Worm (Caenorhabditis elegans) whole organism, early embryonic: ENCODE measurements around the gene C47E8.9.

Experiments
- B0310.2 ChIP-seq: sonication (generic microtip); optimal IDR thresholded peaks from 2 replicates; lab custom pipeline; 2016; ENCODE audit warnings: mild to moderate bottlenecking, missing genetic modification characterization, missing compliant biosample characterization
- F13C5.2 ChIP-seq: sonication (generic microtip); optimal IDR thresholded peaks from 2 replicates; lab custom pipeline; 2017; ENCODE audit warnings: mild to moderate bottlenecking, missing genetic modification characterization, inconsistent platforms, missing compliant biosample characterization
- aly-1 ChIP-seq: sonication (generic microtip); optimal IDR thresholded peaks from 2 replicates; lab custom pipeline; 2016; ENCODE audit warnings: missing genetic modification characterization, missing compliant biosample characterization
- ama-1 ChIP-seq: fragments of 150-350 bp; optimal IDR thresholded peaks from 2 replicates; lab custom pipeline; 2014
- ceh-13 ChIP-seq: fragments of 200-800 bp; sonication (Bioruptor generic); optimal IDR thresholded peaks from 2 replicates; lab custom pipeline; 2018; ENCODE audit warnings: mild to moderate bottlenecking, missing genetic modification characterization, missing compliant biosample characterization
- ceh-36 ChIP-seq: sonication (generic microtip); optimal IDR thresholded peaks from 2 replicates; lab custom pipeline; 2016; ENCODE audit warnings: missing genetic modification characterization, inconsistent platforms, missing compliant biosample characterization
- ets-7 ChIP-seq: sonication (generic microtip); optimal IDR thresholded peaks from 2 replicates; lab custom pipeline; 2016; ENCODE audit warnings: missing genotype, missing genetic modification characterization, missing compliant biosample characterization
- flt-1 ChIP-seq: fragments of 200-800 bp; sonication (Bioruptor generic); IDR thresholded peaks from 2 replicates; pipeline ENCODE4 v1.3.6; 2022; ENCODE audit warnings: missing genetic modification characterization, missing compliant biosample characterization
- hmbx-1 ChIP-seq: sonication (generic microtip); optimal IDR thresholded peaks from 2 replicates; lab custom pipeline; 2016; ENCODE audit warnings: mild to moderate bottlenecking, missing genetic modification characterization, missing compliant biosample characterization
- hmg-4 ChIP-seq: fragments of 200-800 bp; sonication (Bioruptor generic); optimal IDR thresholded peaks from 2 replicates; lab custom pipeline; 2018; ENCODE audit warnings: mild to moderate bottlenecking, missing genetic modification characterization, missing compliant biosample characterization
- hnd-1 ChIP-seq: sonication (generic microtip); optimal IDR thresholded peaks from 2 replicates; lab custom pipeline; 2016; ENCODE audit warnings: missing genetic modification characterization, missing compliant biosample characterization
- pes-1 ChIP-seq: fragments of 200-800 bp; sonication (Bioruptor generic); IDR thresholded peaks from 2 replicates; pipeline ENCODE4 v1.3.6; 2022; ENCODE audit warnings: missing genetic modification reagents, missing genetic modification characterization, missing compliant biosample characterization
- scrt-1 ChIP-seq: fragments of 200-800 bp; sonication (Bioruptor generic); IDR thresholded peaks from 2 replicates; pipeline ENCODE4 v1.3.6; 2022; ENCODE audit warnings: missing genetic modification characterization, missing compliant biosample characterization
- sea-1 ChIP-seq: fragments of 200-800 bp; sonication (Bioruptor generic); conservative IDR thresholded peaks from 2 replicates; pipeline ENCODE4 v1.3.6; 2022; ENCODE audit warnings: missing genetic modification characterization, missing compliant biosample characterization
- tbx-11 ChIP-seq: fragments of 200-800 bp; sonication (Bioruptor generic); IDR thresholded peaks from 2 replicates; pipeline ENCODE4 v1.3.6; 2022; ENCODE audit warnings: missing genetic modification characterization, missing compliant biosample characterization
- tbx-37 ChIP-seq: fragments of 200-800 bp; sonication (Bioruptor generic); conservative IDR thresholded peaks from 2 replicates; pipeline ENCODE4 v1.3.6; 2022; ENCODE audit warnings: missing genetic modification reagents, missing genetic modification characterization, missing compliant biosample characterization
- tra-4 ChIP-seq: sonication (generic microtip); optimal IDR thresholded peaks from 2 replicates; lab custom pipeline; 2017; ENCODE audit warnings: missing genetic modification characterization, missing compliant biosample characterization

The C47E8.9 gene

ce11 chrV:14660608-14661355 lies 2.3 kb upstream of the C47E8.9 start, which contains the start of gene srh-17:
TSS of gene srh-17 (plus strand) at chrV:14661305.
- TF ChIP-seq ama-1: no peak
- TF ChIP-seq aly-1 (tag; lab: Kevin White, UChicago): no peak
- no peak for TF ChIP-seq ceh-36 (tag; lab: Kevin White, UChicago)

ce11 chrV:14665728-14666127 lies 2.6 kb downstream of the C47E8.9 start, which contains the start of gene C47E8.1:
TSS of gene C47E8.1 (plus strand) at chrV:14666028.
- TF ChIP-seq hmg-4 (GFP tag; lab: Kevin White, UChicago) (no peak), B0310.2 (tag; lab: Kevin White, UChicago) (no peak), ceh-13 (GFP tag; lab: Kevin White, UChicago) (no peak), ets-7 (no peak), tra-4 (tag; lab: Kevin White, UChicago) (no peak), hmbx-1 (no peak), ama-1 (no peak), scrt-1 (no peak), sea-1 (GFP tag; lab: Robert Waterston, UW) (no peak), hnd-1 (tag; lab: Kevin White, UChicago) (no peak), F13C5.2 (tag; lab: Kevin White, UChicago) (no peak), pes-1 (GFP tag; lab: Robert Waterston, UW) (no peak), flt-1 (GFP tag; lab: Robert Waterston, UW) (no peak), aly-1 (tag; lab: Kevin White, UChicago) (no peak), ceh-36 (tag; lab: Kevin White, UChicago) (no peak), tbx-37 (GFP tag; lab: Robert Waterston, UW) (no peak), tbx-11 (no peak)

ce11 chrV:14678298-14678697 lies 15.2 kb downstream of the C47E8.9 start:
- TF ChIP-seq tbx-11 (no peak), tbx-37 (GFP tag; lab: Robert Waterston, UW) (no peak), ceh-13 (GFP tag; lab: Kevin White, UChicago) (no peak), tra-4 (tag; lab: Kevin White, UChicago) (no peak), hmg-4 (GFP tag; lab: Kevin White, UChicago) (no peak), F13C5.2 (tag; lab: Kevin White, UChicago) (no peak), flt-1 (GFP tag; lab: Robert Waterston, UW) (no peak), aly-1 (tag; lab: Kevin White, UChicago) (no peak), ama-1 (no peak), scrt-1 (no peak), pes-1 (GFP tag; lab: Robert Waterston, UW) (no peak)

ce11 chrV:14680014-14680413 lies 16.9 kb downstream of the C47E8.9 start, which contains the start of gene C47E8.3:
TSS of gene C47E8.3 (plus strand) at chrV:14680314.
- TF ChIP-seq tra-4 (tag; lab: Kevin White, UChicago) (no peak), F13C5.2 (tag; lab: Kevin White, UChicago) (no peak), sea-1 (GFP tag; lab: Robert Waterston, UW) (no peak), pes-1 (GFP tag; lab: Robert Waterston, UW) (no peak)

- no peak for TF ChIP-seq tbx-37 (GFP tag; lab: Robert Waterston, UW)
- no peak for TF ChIP-seq hnd-1 (tag; lab: Kevin White, UChicago)
- TF ChIP-seq ceh-13 (GFP tag; lab: Kevin White, UChicago): no peak
- no peak for TF ChIP-seq ama-1
- TF ChIP-seq aly-1 (tag; lab: Kevin White, UChicago): no peak
- TF ChIP-seq tra-4 (tag; lab: Kevin White, UChicago): no peak
- TF ChIP-seq F13C5.2 (tag; lab: Kevin White, UChicago): no peak
- no peak for TF ChIP-seq tbx-11
- TF ChIP-seq hmg-4 (GFP tag; lab: Kevin White, UChicago): no peak
- no peak for TF ChIP-seq ets-7
Measured at ce11 chrV:14682870-14683269, 19.8 kb downstream of the C47E8.9 start.

ce11 chrV:14683291-14683690 lies 20.2 kb downstream of the C47E8.9 start:
- no peak for TF ChIP-seq tbx-11
- no peak for TF ChIP-seq tra-4 (tag; lab: Kevin White, UChicago)
- no peak for TF ChIP-seq sea-1 (GFP tag; lab: Robert Waterston, UW)
- no peak for TF ChIP-seq flt-1 (GFP tag; lab: Robert Waterston, UW)
- no peak for TF ChIP-seq ceh-13 (GFP tag; lab: Kevin White, UChicago)
- TF ChIP-seq ets-7: no peak
- TF ChIP-seq B0310.2 (tag; lab: Kevin White, UChicago): no peak
- TF ChIP-seq pes-1 (GFP tag; lab: Robert Waterston, UW): no peak
- no peak for TF ChIP-seq tbx-37 (GFP tag; lab: Robert Waterston, UW)
- no peak for TF ChIP-seq ceh-36 (tag; lab: Kevin White, UChicago)
- no peak for TF ChIP-seq scrt-1
- TF ChIP-seq hmbx-1: no peak
- TF ChIP-seq F13C5.2 (tag; lab: Kevin White, UChicago): no peak
- TF ChIP-seq hmg-4 (GFP tag; lab: Kevin White, UChicago): no peak
- TF ChIP-seq ama-1: no peak
- no peak for TF ChIP-seq hnd-1 (tag; lab: Kevin White, UChicago)
- no peak for TF ChIP-seq aly-1 (tag; lab: Kevin White, UChicago)

ce11 chrV:14683926-14684325 lies 20.8 kb downstream of the C47E8.9 start:
- TF ChIP-seq ceh-36 (tag; lab: Kevin White, UChicago): no peak
- no peak for TF ChIP-seq aly-1 (tag; lab: Kevin White, UChicago)
- TF ChIP-seq scrt-1: no peak
- no peak for TF ChIP-seq tbx-37 (GFP tag; lab: Robert Waterston, UW)
